Fruit fly (Drosophila melanogaster) whole organism, embryonic: Measurements from ENCODE around the gene CG13117.

Experiments used
- CG1024 ChIP-seq: fragments of 200-800 bp; sonication (Bioruptor generic); IDR thresholded peaks from 2 replicates; pipeline ENCODE4 v1.3.6; 2022; ENCODE audit warnings: missing biosample characterization, missing genetic modification characterization
- CG10267 ChIP-seq: fragments of 200-800 bp; sonication (Bioruptor generic); optimal IDR thresholded peaks from 2 replicates; lab custom pipeline; 2018; ENCODE audit warnings: missing biosample characterization, mild to moderate bottlenecking, missing genetic modification characterization, moderate library complexity
- CG10366 ChIP-seq: fragments of 200-800 bp; sonication (Bioruptor generic); IDR thresholded peaks from 2 replicates; pipeline ENCODE4 v1.3.6; 2022; ENCODE audit warnings: missing biosample characterization, missing genetic modification characterization
- CG11696 ChIP-seq: fragments of 200-800 bp; sonication (Bioruptor generic); IDR thresholded peaks from 2 replicates; pipeline ENCODE4 v1.3.6; 2022; ENCODE audit warnings: missing biosample characterization, missing genetic modification characterization
- CG11723 ChIP-seq: fragments of 200-800 bp; sonication (Bioruptor generic); optimal IDR thresholded peaks from 2 replicates; lab custom pipeline; 2017; ENCODE audit warnings: missing biosample characterization, mild to moderate bottlenecking, missing genetic modification characterization
- CG15073 ChIP-seq: fragments of 200-800 bp; sonication (Bioruptor generic); optimal IDR thresholded peaks from 2 replicates; lab custom pipeline; 2016; ENCODE audit warnings: missing biosample characterization, missing genetic modification characterization
- CG15269 ChIP-seq: fragments of 200-800 bp; sonication (Bioruptor generic); optimal IDR thresholded peaks from 2 replicates; lab custom pipeline; 2018; ENCODE audit warnings: missing biosample characterization, mild to moderate bottlenecking, missing genetic modification characterization, moderate library complexity
- CG16813 ChIP-seq: fragments of 200-800 bp; sonication (Bioruptor generic); IDR thresholded peaks from 3 replicates; pipeline ENCODE4 v1.3.6; 2022; ENCODE audit warnings: missing biosample characterization, missing genetic modification characterization; ENCODE audit not compliant: partially characterized antibody
- CG17359 ChIP-seq: fragments of 200-800 bp; sonication (Bioruptor generic); optimal IDR thresholded peaks from 3 replicates; lab custom pipeline; 2018; ENCODE audit warnings: missing biosample characterization, mild to moderate bottlenecking, missing genetic modification characterization, moderate library complexity
- CG17361 ChIP-seq: fragments of 200-800 bp; sonication (Bioruptor generic); IDR thresholded peaks from 3 replicates; pipeline ENCODE4 v1.3.6; 2022; ENCODE audit warnings: missing biosample characterization, missing genetic modification characterization
- CG17612 ChIP-seq: fragments of 200-800 bp; sonication (Bioruptor generic); IDR thresholded peaks from 2 replicates; pipeline ENCODE4 v1.3.6; 2022; ENCODE audit warnings: missing biosample characterization, missing genetic modification characterization
- CG18764 ChIP-seq: fragments of 200-800 bp; sonication (Bioruptor generic); optimal IDR thresholded peaks from 3 replicates; lab custom pipeline; 2016; ENCODE audit warnings: missing biosample characterization, missing genetic modification characterization
- CG2116 ChIP-seq: fragments of 200-800 bp; sonication (Bioruptor generic); optimal IDR thresholded peaks from 3 replicates; lab custom pipeline; 2018; ENCODE audit warnings: missing biosample characterization, mild to moderate bottlenecking, missing genetic modification characterization
- CG8359 ChIP-seq: fragments of 200-800 bp; sonication (Bioruptor generic); optimal IDR thresholded peaks from 2 replicates; lab custom pipeline; 2017; ENCODE audit warnings: missing biosample characterization, mild to moderate bottlenecking, missing genetic modification characterization, borderline replicate concordance
- CG8924 ChIP-seq: fragments of 200-800 bp; optimal IDR thresholded peaks from 3 replicates; lab custom pipeline; 2019; ENCODE audit warnings: missing biosample characterization, mild to moderate bottlenecking, missing genetic modification characterization, moderate library complexity
- CG9727 ChIP-seq: fragments of 200-800 bp; sonication (Bioruptor generic); optimal IDR thresholded peaks from 3 replicates; lab custom pipeline; 2017; ENCODE audit warnings: missing biosample characterization, mild to moderate bottlenecking, missing genetic modification characterization
- CG9817 ChIP-seq: fragments of 200-800 bp; sonication (Bioruptor generic); optimal IDR thresholded peaks from 2 replicates; lab custom pipeline; 2018; ENCODE audit warnings: missing biosample characterization, mild to moderate bottlenecking, missing genetic modification characterization, moderate library complexity
- CG9876 ChIP-seq: fragments of 200-800 bp; sonication (Bioruptor generic); optimal IDR thresholded peaks from 2 replicates; lab custom pipeline; 2016; ENCODE audit warnings: missing biosample characterization, missing genetic modification characterization
- CoRest ChIP-seq: fragments of 200-800 bp; sonication (Bioruptor generic); optimal IDR thresholded peaks from 3 replicates; lab custom pipeline; 2018; ENCODE audit warnings: missing biosample characterization, mild to moderate bottlenecking, missing genetic modification characterization, moderate library complexity
- Dip2 ChIP-seq: fragments of 200-800 bp; sonication (Bioruptor generic); IDR thresholded peaks from 2 replicates; pipeline ENCODE4 v1.3.6; 2022; ENCODE audit warnings: missing biosample characterization, missing genetic modification characterization
- Dll ChIP-seq: fragments of 200-800 bp; sonication (Bioruptor generic); IDR thresholded peaks from 4 replicates; pipeline ENCODE4 v1.3.6; 2022; ENCODE audit warnings: missing biosample characterization, missing genetic modification characterization; ENCODE audit not compliant: partially characterized antibody
- Gug ChIP-seq: fragments of 200-800 bp; sonication (Bioruptor generic); IDR thresholded peaks from 4 replicates; pipeline ENCODE4 v1.3.6; 2022; ENCODE audit warnings: missing biosample characterization, missing genetic modification characterization
- MBD-R2 ChIP-seq: fragments of 200-800 bp; sonication (Bioruptor generic); IDR thresholded peaks from 2 replicates; pipeline ENCODE4 v1.3.6; 2022; ENCODE audit warnings: missing biosample characterization, missing genetic modification characterization
- MTF-1 ChIP-seq: fragments of 200-800 bp; sonication (Bioruptor generic); optimal IDR thresholded peaks from 2 replicates; lab custom pipeline; 2018; ENCODE audit warnings: missing biosample characterization, mild to moderate bottlenecking, missing genetic modification characterization, borderline replicate concordance
- Myb ChIP-seq: fragments of 200-800 bp; sonication (Bioruptor generic); optimal IDR thresholded peaks from 2 replicates; lab custom pipeline; 2016; ENCODE audit warnings: missing biosample characterization, missing genetic modification characterization
- Nf-YC ChIP-seq: fragments of 200-800 bp; optimal IDR thresholded peaks from 3 replicates; lab custom pipeline; 2019; ENCODE audit warnings: missing biosample characterization, mild to moderate bottlenecking, missing genetic modification characterization, moderate library complexity
- Side ChIP-seq: fragments of 200-800 bp; sonication (Bioruptor generic); optimal IDR thresholded peaks from 2 replicates; lab custom pipeline; 2016; ENCODE audit warnings: missing biosample characterization, missing genetic modification characterization
- Six4 ChIP-seq: fragments of 200-800 bp; sonication (Bioruptor generic); optimal IDR thresholded peaks from 2 replicates; lab custom pipeline; 2016; ENCODE audit warnings: missing biosample characterization, missing genetic modification characterization
- Sox100B ChIP-seq: fragments of 200-800 bp; sonication (Bioruptor generic); optimal IDR thresholded peaks from 3 replicates; lab custom pipeline; 2018; ENCODE audit warnings: missing biosample characterization, mild to moderate bottlenecking, missing genetic modification characterization
- Sry-δ ChIP-seq: fragments of 200-800 bp; sonication (Bioruptor generic); optimal IDR thresholded peaks from 2 replicates; lab custom pipeline; 2016; ENCODE audit warnings: missing biosample characterization, missing genetic modification characterization
- Vsx1 ChIP-seq: fragments of 200-800 bp; sonication (Bioruptor generic); optimal IDR thresholded peaks from 2 replicates; lab custom pipeline; 2017; ENCODE audit warnings: missing biosample characterization, mild to moderate bottlenecking, missing genetic modification characterization, missing genetic modification reagents
- ase ChIP-seq: fragments of 200-800 bp; sonication (Bioruptor generic); IDR thresholded peaks from 3 replicates; pipeline ENCODE4 v1.3.6; 2022; ENCODE audit warnings: missing biosample characterization, missing genetic modification characterization
- bowl ChIP-seq: fragments of 200-800 bp; sonication (Bioruptor generic); IDR thresholded peaks from 2 replicates; pipeline ENCODE4 v1.3.6; 2022; ENCODE audit warnings: missing biosample characterization, missing genetic modification characterization
- chif ChIP-seq, 2 experiments: fragments of 200-800 bp; sonication (Bioruptor generic); optimal IDR thresholded peaks; 3 replicates each; lab custom pipeline; 2016; ENCODE audit warnings: missing biosample characterization in 2 of 2, missing genetic modification characterization in 2 of 2
- ci ChIP-seq: fragments of 200-800 bp; sonication (Bioruptor generic); IDR thresholded peaks from 3 replicates; pipeline ENCODE4 v1.3.6; 2022; ENCODE audit warnings: missing biosample characterization, missing genetic modification characterization
- dysf ChIP-seq: fragments of 200-800 bp; sonication (Bioruptor generic); IDR thresholded peaks from 3 replicates; pipeline ENCODE4 v1.3.6; 2022; ENCODE audit warnings: missing biosample characterization, missing genetic modification characterization
- en ChIP-seq: fragments of 200-800 bp; sonication (Bioruptor generic); optimal IDR thresholded peaks from 2 replicates; lab custom pipeline; 2016; ENCODE audit warnings: missing biosample characterization, missing genetic modification characterization
- eyg ChIP-seq: fragments of 200-800 bp; sonication (Bioruptor generic); optimal IDR thresholded peaks from 3 replicates; lab custom pipeline; 2016; ENCODE audit warnings: missing biosample characterization, missing genetic modification characterization
- gcm2 ChIP-seq: fragments of 200-800 bp; sonication (Bioruptor generic); optimal IDR thresholded peaks from 2 replicates; lab custom pipeline; 2016; ENCODE audit warnings: missing biosample characterization, missing genetic modification characterization
- jigr1 ChIP-seq: fragments of 200-800 bp; sonication (Bioruptor generic); IDR thresholded peaks from 3 replicates; pipeline ENCODE4 v1.3.6; 2022; ENCODE audit warnings: missing biosample characterization, missing genetic modification characterization
- mld ChIP-seq: fragments of 200-800 bp; sonication (Bioruptor generic); IDR thresholded peaks from 3 replicates; pipeline ENCODE4 v1.3.6; 2022; ENCODE audit warnings: missing biosample characterization, missing genetic modification characterization; ENCODE audit not compliant: partially characterized antibody
- otp ChIP-seq: fragments of 200-800 bp; sonication (Bioruptor generic); IDR thresholded peaks from 3 replicates; pipeline ENCODE4, ENCODE4 v1.3.6; 2022; ENCODE audit warnings: missing biosample characterization, missing genetic modification characterization
- p53 ChIP-seq: fragments of 200-800 bp; sonication (Bioruptor generic); optimal IDR thresholded peaks from 2 replicates; lab custom pipeline; 2016; ENCODE audit warnings: missing biosample characterization, missing genetic modification characterization
- pzg ChIP-seq: fragments of 200-800 bp; sonication (Bioruptor generic); optimal IDR thresholded peaks from 3 replicates; lab custom pipeline; 2018; ENCODE audit warnings: missing biosample characterization, mild to moderate bottlenecking, missing genetic modification characterization, moderate library complexity
- repo ChIP-seq: fragments of 200-800 bp; sonication (Bioruptor generic); optimal IDR thresholded peaks from 2 replicates; lab custom pipeline; 2016; ENCODE audit warnings: missing biosample characterization, missing genetic modification characterization
- so ChIP-seq: fragments of 200-800 bp; sonication (Bioruptor generic); IDR thresholded peaks from 3 replicates; pipeline ENCODE4 v1.3.6; 2022; ENCODE audit warnings: missing biosample characterization, missing genetic modification characterization
- sob ChIP-seq: fragments of 200-800 bp; sonication (Bioruptor generic); IDR thresholded peaks from 2 replicates; pipeline ENCODE4 v1.3.6; 2022; ENCODE audit warnings: missing biosample characterization, missing genetic modification characterization
- tap ChIP-seq: fragments of 200-800 bp; optimal IDR thresholded peaks from 3 replicates; lab custom pipeline; 2019; ENCODE audit warnings: missing biosample characterization, mild to moderate bottlenecking, missing genetic modification characterization, moderate library complexity
- unpg ChIP-seq: fragments of 200-800 bp; sonication (Bioruptor generic); optimal IDR thresholded peaks from 3 replicates; lab custom pipeline; 2018; ENCODE audit warnings: missing biosample characterization, mild to moderate bottlenecking, missing genetic modification characterization, moderate library complexity
- zen2 ChIP-seq: fragments of 200-800 bp; sonication (Bioruptor generic); IDR thresholded peaks from 3 replicates; pipeline ENCODE4 v1.3.6; 2022; ENCODE audit warnings: missing biosample characterization, missing genetic modification characterization; ENCODE audit not compliant: partially characterized antibody

Gene CG13117

DNA sequence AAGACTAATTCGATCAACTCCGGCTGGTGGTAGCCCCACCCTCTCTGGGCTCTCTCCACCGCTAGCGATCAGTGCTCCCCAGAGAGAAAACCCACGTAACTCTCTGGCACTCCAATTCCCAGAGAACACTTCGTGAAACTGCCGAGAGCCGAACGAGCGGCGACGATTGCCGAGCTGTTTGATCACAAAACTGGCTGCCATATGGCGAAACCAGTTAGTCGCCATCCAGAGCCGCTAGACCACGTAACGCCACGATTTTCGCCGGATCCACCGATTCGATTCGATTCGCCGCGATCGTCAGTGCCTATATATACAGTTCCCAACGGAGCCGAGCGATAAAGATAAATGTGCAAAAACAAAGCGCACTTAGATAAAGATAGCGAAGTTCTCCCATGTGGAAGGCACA lies 45.7 kb downstream of the CG13117 start, which contains the start of gene IP3K1 (continued):
- TF ChIP-seq CG9727 (GFP tag; lab: Kevin White, UChicago) = no peak
- TF ChIP-seq Dll (GFP tag; lab: Robert Waterston, UW) = peak; percentile 56; the same call in 2 of the 4 replicates
- TF ChIP-seq CG10267 (tag; lab: Kevin White, UChicago) = no peak
- no peak for TF ChIP-seq jigr1 (GFP tag; lab: Robert Waterston, UW)
- TF ChIP-seq CG11696 (GFP tag; lab: Robert Waterston, UW) = peak; percentile 29; the same call in 1 of the 2 replicates
- peak; percentile 56 for TF ChIP-seq Nf-YC (tag; lab: Kevin White, UChicago)
- no peak for TF ChIP-seq CG2116 (GFP tag; lab: Kevin White, UChicago)
- TF ChIP-seq chif (GFP tag; optimal IDR thresholded peaks at IDR 0.05; lab: Kevin White, UChicago) = no peak
- TF ChIP-seq so (GFP tag; lab: Robert Waterston, UW) = peak; percentile 66; the same call in 2 of the 3 replicates
- peak; percentile 68; the same call in 1 of the 2 replicates for TF ChIP-seq sob (GFP tag; lab: Robert Waterston, UW)
- TF ChIP-seq CG9817 (tag; lab: Kevin White, UChicago) = no peak
- no peak for TF ChIP-seq CG17612 (GFP tag; lab: Robert Waterston, UW)
- no peak for TF ChIP-seq eyg (GFP tag; lab: Kevin White, UChicago)
- peak; percentile 67; the same call in 2 of the 3 replicates for TF ChIP-seq zen2
- no peak for TF ChIP-seq CG18764 (GFP tag; lab: Kevin White, UChicago)
- no peak for TF ChIP-seq CG9876 (GFP tag; lab: Kevin White, UChicago)
- TF ChIP-seq CG16813 (GFP tag; lab: Robert Waterston, UW) = no peak
- peak; percentile 11 for TF ChIP-seq Vsx1
- no peak for TF ChIP-seq p53
- TF ChIP-seq Myb (GFP tag; lab: Kevin White, UChicago) = peak; percentile 0
- no peak for TF ChIP-seq Dip2 (GFP tag; lab: Robert Waterston, UW)
- TF ChIP-seq en = no peak
- peak; percentile 48; the same call in 2 of the 3 replicates for TF ChIP-seq ase (GFP tag; lab: Robert Waterston, UW)
- TF ChIP-seq CG17359 (tag; lab: Kevin White, UChicago) = peak; percentile 26
- TF ChIP-seq CG8924 = no peak
- peak; percentile 57; the same call in 1 of the 3 replicates for TF ChIP-seq otp (GFP tag; lab: Robert Waterston, UW)
- peak; percentile 28 for TF ChIP-seq Side (GFP tag; lab: Kevin White, UChicago)
- peak; percentile 55 for TF ChIP-seq CG15269 (tag; lab: Kevin White, UChicago)
- TF ChIP-seq repo (GFP tag; lab: Kevin White, UChicago) = no peak
- TF ChIP-seq ci = peak; percentile 73; the same call in 2 of the 3 replicates
- no peak for TF ChIP-seq CG11723 (GFP tag; lab: Kevin White, UChicago)
- TF ChIP-seq MBD-R2 (GFP tag; lab: Robert Waterston, UW) = no peak; the same call in 1 of the 2 replicates
- no peak for TF ChIP-seq Sry-δ (GFP tag; lab: Kevin White, UChicago)
- peak; percentile 43 for TF ChIP-seq MTF-1 (GFP tag; lab: Kevin White, UChicago)
- TF ChIP-seq Six4 = no peak
- no peak for TF ChIP-seq CG8359 (GFP tag; lab: Kevin White, UChicago)
- no peak for TF ChIP-seq tap (tag; lab: Kevin White, UChicago)
- 0 out of 4 replicates have a peak, but pooled peaks have one; percentile 19 for TF ChIP-seq Gug (GFP tag; lab: Robert Waterston, UW)
- peak; percentile 3; the same call in 1 of the 2 replicates for TF ChIP-seq CG1024 (GFP tag; lab: Robert Waterston, UW)
- peak; percentile 61; the same call in 1 of the 2 replicates for TF ChIP-seq bowl (GFP tag; lab: Robert Waterston, UW)
- TF ChIP-seq CoRest = no peak
- no peak for TF ChIP-seq gcm2 (GFP tag; lab: Kevin White, UChicago)
- TF ChIP-seq pzg (GFP tag; lab: Kevin White, UChicago) = no peak
- peak; percentile 49; the same call in 1 of the 3 replicates for TF ChIP-seq mld
- no peak; the same call in 1 of the 2 replicates for TF ChIP-seq CG10366
- TF ChIP-seq CG17361 = no peak
- no peak for TF ChIP-seq CG15073 (GFP tag; lab: Kevin White, UChicago)
- TF ChIP-seq Sox100B = no peak
- TF ChIP-seq dysf (GFP tag; lab: Robert Waterston, UW) = peak; percentile 32; the same call in 1 of the 3 replicates
- TF ChIP-seq unpg = peak; percentile 36
